Worm (Caenorhabditis elegans): Measurements from ENCODE around the gene F09E10.6.

The F09E10.6 gene

DNA sequence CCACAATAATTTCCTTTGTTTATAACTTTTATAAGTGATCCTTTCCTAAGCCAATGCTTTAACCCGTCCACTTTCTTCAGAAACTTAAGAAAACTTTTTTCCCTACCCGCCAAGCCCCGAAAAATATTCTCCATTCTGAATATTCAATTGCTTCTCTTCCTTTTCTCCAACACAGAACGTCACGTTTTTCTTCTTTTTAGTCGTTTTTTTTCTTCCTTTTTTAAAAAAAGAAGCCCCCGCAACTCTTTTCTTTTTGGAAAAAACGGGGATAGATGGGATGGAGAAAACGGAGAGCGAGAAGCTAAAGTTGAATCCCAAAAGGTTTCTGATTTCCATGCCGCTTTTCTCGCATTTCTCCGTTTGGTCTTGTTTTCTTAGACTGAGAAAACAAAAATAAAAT, 18.9 kb downstream of the F09E10.6 start:
- TF ChIP-seq drap-1 (GFP tag; optimal IDR thresholded peaks at IDR 0.05) = no peak
- no peak for TF ChIP-seq ces-1 (GFP tag; optimal IDR thresholded peaks at IDR 0.05)
- TF ChIP-seq unc-39 (tag; optimal IDR thresholded peaks at IDR 0.05) = no peak
- no peak for TF ChIP-seq blmp-1 (tag; optimal IDR thresholded peaks at IDR 0.05)
- TF ChIP-seq M03D4.4 (tag; optimal IDR thresholded peaks at IDR 0.05) = no peak
- no peak for TF ChIP-seq elt-3 (tag; optimal IDR thresholded peaks at IDR 0.05)
- TF ChIP-seq lin-13 (tag; optimal IDR thresholded peaks at IDR 0.05) = no peak
- TF ChIP-seq ceh-83 (GFP tag; optimal IDR thresholded peaks at IDR 0.05) = no peak
- no peak for TF ChIP-seq unc-62 (GFP tag; optimal IDR thresholded peaks at IDR 0.05)
- TF ChIP-seq nhr-28 (tag; optimal IDR thresholded peaks at IDR 0.05) = no peak
- TF ChIP-seq lin-32 (GFP tag; optimal IDR thresholded peaks at IDR 0.05) = no peak
- TF ChIP-seq nhr-237 (tag; optimal IDR thresholded peaks at IDR 0.05) = no peak
- TF ChIP-seq nhr-12 (tag; optimal IDR thresholded peaks at IDR 0.05) = no peak
- no peak for TF ChIP-seq ztf-11 (tag; optimal IDR thresholded peaks at IDR 0.05)

DNA sequence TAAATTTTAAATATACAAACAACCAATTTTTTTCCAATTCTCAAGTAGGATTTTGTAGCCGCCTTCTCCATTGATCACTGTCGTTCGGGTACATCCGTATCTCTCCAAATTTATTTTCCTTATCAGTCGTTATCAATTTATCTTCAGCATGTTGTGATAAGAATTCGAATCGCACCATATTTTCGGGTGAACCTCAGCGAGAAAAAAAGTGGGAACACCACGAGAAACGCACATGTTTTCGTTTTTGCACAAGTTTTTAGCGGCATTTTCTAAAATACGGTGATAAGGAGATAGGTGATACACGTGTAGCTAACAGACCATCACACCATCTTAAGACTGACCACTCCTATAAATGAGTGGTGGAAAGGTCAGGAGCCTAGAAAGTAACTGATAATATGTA, 19.5 kb downstream of the F09E10.6 start:
- no peak for TF ChIP-seq nhr-237 (tag; optimal IDR thresholded peaks at IDR 0.05)
- TF ChIP-seq ztf-11 (tag; optimal IDR thresholded peaks at IDR 0.05) = no peak
- peak; percentile 18 for TF ChIP-seq elt-3 (tag; optimal IDR thresholded peaks at IDR 0.05)

DNA sequence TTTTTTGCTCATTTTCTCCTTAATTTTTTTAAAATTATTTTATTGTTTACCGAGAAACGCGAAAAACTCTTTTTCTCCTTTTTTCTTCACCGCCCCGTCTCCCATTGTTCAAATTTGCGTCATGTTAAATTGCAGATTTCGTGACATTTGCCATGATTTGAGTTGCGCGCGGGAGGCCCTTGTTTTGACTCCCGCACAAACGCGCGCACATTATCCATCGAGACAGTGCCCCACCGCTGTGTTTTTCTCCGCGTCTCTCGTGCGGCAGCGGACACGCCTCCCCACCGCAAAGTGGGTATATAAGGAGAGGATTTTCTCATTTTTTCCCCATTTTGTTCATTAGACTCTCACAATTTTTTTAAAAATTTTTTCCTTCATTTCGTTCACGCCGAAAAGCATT, 21.5 kb downstream of the F09E10.6 start:
- TF ChIP-seq ztf-11 (tag; optimal IDR thresholded peaks at IDR 0.05) (no peak), ceh-39 (tag; optimal IDR thresholded peaks at IDR 0.05) (no peak), nhr-237 (tag; optimal IDR thresholded peaks at IDR 0.05) (no peak), tbx-8 (GFP tag; optimal IDR thresholded peaks at IDR 0.05) (no peak), nhr-12 (tag; optimal IDR thresholded peaks at IDR 0.05) (no peak), ceh-83 (GFP tag; optimal IDR thresholded peaks at IDR 0.05) (no peak), hlh-1 (tag; optimal IDR thresholded peaks at IDR 0.05) (no peak), ces-1 (GFP tag; optimal IDR thresholded peaks at IDR 0.05) (no peak)

DNA sequence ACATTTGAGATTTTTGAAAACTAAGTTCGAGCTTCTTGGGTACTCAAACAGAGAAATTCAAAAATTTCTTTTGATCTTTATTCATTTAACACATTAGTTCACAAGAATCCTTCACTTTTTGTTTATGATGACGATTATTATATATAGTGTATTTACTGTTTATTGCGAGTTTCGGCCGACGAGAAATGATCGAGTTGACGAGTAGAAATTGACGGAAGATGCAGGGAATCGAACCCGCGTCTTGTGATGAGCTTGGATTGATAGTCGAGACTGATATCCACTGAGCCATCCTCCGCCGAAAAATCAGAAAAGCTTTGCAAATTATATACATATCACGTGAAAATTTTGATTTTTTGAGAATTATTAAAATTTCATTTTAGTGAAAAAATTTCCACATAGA, 23.7 kb downstream of the F09E10.6 start:
- no peak for TF ChIP-seq pha-4 (tag; optimal IDR thresholded peaks at IDR 0.05)
- no peak for TF ChIP-seq mab-5 (tag; optimal IDR thresholded peaks at IDR 0.05)

DNA sequence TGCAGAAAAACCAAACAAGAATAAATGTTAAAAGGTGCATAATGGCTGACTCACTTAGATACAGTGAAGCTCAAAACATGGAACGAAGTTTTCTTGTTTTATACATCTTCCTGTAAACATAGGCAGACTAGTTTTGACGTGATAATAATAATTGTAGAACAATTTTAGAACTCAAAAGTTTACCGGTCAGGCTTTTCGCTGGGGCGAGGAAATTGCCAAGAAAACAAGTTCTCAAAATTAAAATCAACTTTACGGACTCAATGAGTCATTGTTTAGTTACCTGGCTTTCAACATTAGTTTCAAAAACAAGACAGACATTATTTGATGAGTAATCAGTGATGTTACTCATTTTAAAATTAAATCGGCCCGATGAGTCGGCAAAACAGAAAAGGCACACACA, 24.6 kb downstream of the F09E10.6 start, which contains the start of gene D1005.5:
Gene D1005.5, minus strand, starts transcription at position 101 of the 400 bp plus-strand sequence.
- TF ChIP-seq tbx-8 (GFP tag; optimal IDR thresholded peaks at IDR 0.05) (no peak), ham-2 (GFP tag; optimal IDR thresholded peaks at IDR 0.05) (no peak), M03D4.4 (tag; optimal IDR thresholded peaks at IDR 0.05) (no peak), unc-39 (tag; optimal IDR thresholded peaks at IDR 0.05) (no peak), lsy-2 (tag; optimal IDR thresholded peaks at IDR 0.05) (no peak), ces-1 (GFP tag; optimal IDR thresholded peaks at IDR 0.05) (no peak), lin-13 (tag; optimal IDR thresholded peaks at IDR 0.05) (no peak), mab-5 (tag; optimal IDR thresholded peaks at IDR 0.05) (no peak), blmp-1 (tag; optimal IDR thresholded peaks at IDR 0.05) (no peak), cnd-1 (tag; optimal IDR thresholded peaks at IDR 0.05) (no peak), sptf-1 (tag; optimal IDR thresholded peaks at IDR 0.05) (no peak), elt-1 (tag; optimal IDR thresholded peaks at IDR 0.05; ENCODE audit: borderline replicate concordance, insufficient read depth) (no peak), unc-120 (tag; optimal IDR thresholded peaks at IDR 0.05; ENCODE audit: poor library complexity, severe bottlenecking) (no peak), ceh-39 (tag; optimal IDR thresholded peaks at IDR 0.05) (no peak), mls-2 (tag; optimal IDR thresholded peaks at IDR 0.05) (no peak), ztf-11 (tag; optimal IDR thresholded peaks at IDR 0.05) (no peak)

DNA sequence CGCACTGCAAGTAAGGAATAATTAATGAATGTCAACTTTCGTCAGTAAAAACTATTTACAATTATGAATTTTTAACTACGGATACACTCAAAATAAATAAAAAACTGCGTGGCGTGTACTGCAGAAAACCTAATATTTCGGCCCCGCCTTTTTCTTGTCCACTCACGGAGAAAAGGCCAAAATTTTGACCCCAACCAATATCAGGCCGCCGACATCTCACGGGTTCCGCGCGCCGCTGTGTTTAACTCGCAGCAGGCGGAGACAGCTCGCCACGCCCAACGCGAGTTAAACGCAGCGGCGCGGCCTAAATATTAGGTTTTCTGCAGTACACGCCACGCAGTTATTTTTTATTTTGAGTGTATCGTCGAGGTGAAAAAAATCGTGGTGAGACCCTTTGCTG, 26.2 kb downstream of the F09E10.6 start:
- TF ChIP-seq ham-2 (GFP tag; optimal IDR thresholded peaks at IDR 0.05) = no peak
- no peak for TF ChIP-seq pha-4 (tag; optimal IDR thresholded peaks at IDR 0.05)
- TF ChIP-seq nhr-237 (tag; optimal IDR thresholded peaks at IDR 0.05) = no peak
- no peak for TF ChIP-seq drap-1 (GFP tag; optimal IDR thresholded peaks at IDR 0.05)

DNA sequence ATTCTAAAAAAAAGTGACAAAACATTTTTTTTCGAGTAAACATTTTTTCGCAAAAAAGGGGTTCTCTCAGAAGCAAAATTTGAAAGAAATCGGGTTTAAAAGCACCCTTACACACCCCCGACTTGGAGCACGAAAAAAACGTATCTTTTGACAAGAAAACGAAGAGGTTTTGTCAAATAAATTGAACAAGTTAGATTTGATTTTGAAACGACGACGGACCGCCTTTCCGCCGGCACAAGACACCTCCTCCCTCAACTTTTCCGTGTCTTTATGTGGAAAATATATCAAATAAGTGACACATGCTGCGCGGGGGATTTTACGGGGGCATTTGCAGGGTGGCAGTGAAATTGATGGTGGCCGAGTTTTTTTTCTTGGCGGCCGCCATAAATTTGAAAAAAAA, 29.4 kb downstream of the F09E10.6 start:
- TF ChIP-seq drap-1 (GFP tag; optimal IDR thresholded peaks at IDR 0.05) (no peak), lin-32 (GFP tag; optimal IDR thresholded peaks at IDR 0.05) (no peak), M03D4.4 (tag; optimal IDR thresholded peaks at IDR 0.05) (no peak), ces-1 (GFP tag; optimal IDR thresholded peaks at IDR 0.05) (peak; percentile 40)
